Fruit fly (Drosophila melanogaster) whole organism, pupa: Measurements from ENCODE around the gene CG43138.

Experiments
- EcR ChIP-seq: fragments of 200-800 bp; sonication (Bioruptor generic); optimal IDR thresholded peaks from 3 replicates; lab custom pipeline; 2019; ENCODE audit warnings: missing biosample characterization, missing genetic modification characterization, mild to moderate bottlenecking, moderate library complexity, missing genetic modification reagents
- Pif1B ChIP-seq: fragments of 200-800 bp; sonication (Bioruptor generic); optimal IDR thresholded peaks from 3 replicates; lab custom pipeline; 2016; ENCODE audit warnings: missing biosample characterization, missing genetic modification characterization

DNA sequence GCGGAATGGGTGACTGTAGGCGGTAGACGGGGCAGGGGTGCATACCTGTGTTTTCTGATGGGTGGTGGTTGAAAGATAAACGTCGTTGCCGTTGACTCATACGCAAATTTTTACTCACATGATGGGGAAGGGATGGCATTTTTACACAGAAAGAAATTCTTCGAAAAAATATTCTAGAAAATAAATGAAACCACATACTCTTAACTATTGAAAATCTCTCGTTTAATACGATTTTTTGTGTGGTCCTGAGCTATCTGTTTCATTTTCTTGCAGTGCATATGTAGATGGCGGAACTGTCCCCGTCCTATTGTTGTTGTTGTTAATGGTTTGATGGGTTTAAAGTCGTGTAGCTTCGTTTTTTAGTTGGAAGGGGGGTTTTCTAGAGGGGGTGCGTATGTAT, 8.3 kb upstream of the CG43138 start:
- TF ChIP-seq Pif1B (GFP tag; lab: Kevin White, UChicago) (no peak), EcR (GFP tag; lab: Kevin White, UChicago) (no peak)
